Worm (Caenorhabditis elegans) whole organism, early embryonic: Measurements from ENCODE around the gene fbxc-47.

Source experiments
- aly-1 ChIP-seq: sonication (generic microtip); optimal IDR thresholded peaks from 2 replicates; lab custom pipeline; 2016; ENCODE audit warnings: missing genetic modification characterization, missing compliant biosample characterization
- ceh-36 ChIP-seq: sonication (generic microtip); optimal IDR thresholded peaks from 2 replicates; lab custom pipeline; 2016; ENCODE audit warnings: missing genetic modification characterization, inconsistent platforms, missing compliant biosample characterization
- scrt-1 ChIP-seq: fragments of 200-800 bp; sonication (Bioruptor generic); IDR thresholded peaks from 2 replicates; pipeline ENCODE4 v1.3.6; 2022; ENCODE audit warnings: missing genetic modification characterization, missing compliant biosample characterization
- tra-4 ChIP-seq: sonication (generic microtip); optimal IDR thresholded peaks from 2 replicates; lab custom pipeline; 2017; ENCODE audit warnings: missing genetic modification characterization, missing compliant biosample characterization

ce11 chrIV:3821554-3821953, 16.2 kb downstream of the fbxc-47 start:
- TF ChIP-seq aly-1 (tag; lab: Kevin White, UChicago) (no peak), ceh-36 (tag; lab: Kevin White, UChicago) (no peak), scrt-1 (GFP tag; lab: Robert Waterston, UW) (no peak), tra-4 (tag; lab: Kevin White, UChicago) (no peak)
